Fruit fly (Drosophila melanogaster): ENCODE data around the gene Acf.

Gene Acf

dm6 chr3R:31767528-31767927, 26.3 kb upstream of the Acf start (continued):
- TF ChIP-seq Blimp-1 (GFP tag; optimal IDR thresholded peaks at IDR 0.05) (peak; percentile 5), Hr4 (GFP tag; optimal IDR thresholded peaks at IDR 0.05) (peak; percentile 75), Sox15 (GFP tag; optimal IDR thresholded peaks at IDR 0.05) (peak; percentile 13), pdm3 (GFP tag; optimal IDR thresholded peaks at IDR 0.05) (peak; percentile 52), dac (GFP tag; optimal IDR thresholded peaks at IDR 0.05) (peak; percentile 28), CG6163 (GFP tag; IDR thresholded peaks at IDR 0.05) (no peak), salr (GFP tag; optimal IDR thresholded peaks at IDR 0.05) (peak in 1 of 2 experiments; percentile 51), topi (GFP tag; optimal IDR thresholded peaks at IDR 0.05) (peak; percentile 3), fd59A (GFP tag; optimal IDR thresholded peaks at IDR 0.05) (no peak), Lpt (GFP tag; optimal IDR thresholded peaks at IDR 0.05) (peak; percentile 14), Hr38 (GFP tag; optimal IDR thresholded peaks at IDR 0.05) (no peak), CG8119 (GFP tag; IDR thresholded peaks at IDR 0.05) (peak; percentile 60), CG8319 (GFP tag; optimal IDR thresholded peaks at IDR 0.05) (peak; percentile 27), CG34406 (GFP tag; optimal IDR thresholded peaks at IDR 0.05) (peak; percentile 50), CG16779 (tag; optimal IDR thresholded peaks at IDR 0.05) (peak; percentile 28), CG10669 (GFP tag; optimal IDR thresholded peaks at IDR 0.05) (peak; percentile 41), CG7368 (GFP tag; optimal IDR thresholded peaks at IDR 0.05) (peak; percentile 23), CG11294 (GFP tag; IDR thresholded peaks at IDR 0.05) (no peak), CG3919 (GFP tag; optimal IDR thresholded peaks at IDR 0.05) (peak; percentile 53), Sox102F (GFP tag; optimal IDR thresholded peaks at IDR 0.05) (no peak), CG6854 (GFP tag; optimal IDR thresholded peaks at IDR 0.05) (no peak), esn (GFP tag; optimal IDR thresholded peaks at IDR 0.05) (peak; percentile 5), fkh (GFP tag; optimal IDR thresholded peaks at IDR 0.05) (no peak), achi (GFP tag; optimal IDR thresholded peaks at IDR 0.05) (peak; percentile 50), OdsH (GFP tag; optimal IDR thresholded peaks at IDR 0.05) (peak; percentile 71), net (GFP tag; optimal IDR thresholded peaks at IDR 0.05) (peak; percentile 32), Ets96B (tag; optimal IDR thresholded peaks at IDR 0.05) (peak; percentile 30), dsx (GFP tag; optimal IDR thresholded peaks at IDR 0.05; ENCODE audit: poor library complexity, severe bottlenecking) (no peak), lz (GFP tag; optimal IDR thresholded peaks at IDR 0.05) (peak; percentile 10), CG31627 (GFP tag; optimal IDR thresholded peaks at IDR 0.05) (no peak), CG3032 (tag; optimal IDR thresholded peaks at IDR 0.05) (peak; percentile 33), Eip78C (GFP tag) (peak; percentile 92), Eip75B (GFP tag; optimal IDR thresholded peaks at IDR 0.05) (no peak), CG15336 (GFP tag; IDR thresholded peaks at IDR 0.05) (peak; percentile 63), CG11902 (GFP tag; optimal IDR thresholded peaks at IDR 0.05) (peak; percentile 23), Eip93F (GFP tag; optimal IDR thresholded peaks at IDR 0.05) (no peak), acj6 (GFP tag; optimal IDR thresholded peaks at IDR 0.05) (peak; percentile 59)

DNA sequence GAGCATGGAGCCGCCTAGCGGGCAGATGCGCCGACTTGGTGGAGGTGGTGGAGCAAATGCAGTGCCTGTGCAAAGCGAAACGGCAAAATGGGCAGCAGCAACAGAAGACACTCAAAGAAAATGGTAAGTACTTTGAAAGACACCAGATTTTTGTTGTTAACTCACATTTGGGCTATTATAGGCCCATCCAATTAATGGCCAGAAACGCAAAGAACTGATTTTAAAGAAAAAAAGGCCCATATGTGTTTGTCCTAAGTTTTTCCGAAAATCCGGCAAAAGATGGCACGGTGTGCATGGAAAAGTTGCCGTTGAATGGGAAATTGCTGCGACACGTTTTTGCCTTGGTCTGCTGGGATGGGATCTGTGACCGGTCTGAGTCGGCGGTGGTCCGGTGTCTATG, 25.6 kb upstream of the Acf start:
- TF ChIP-seq Ets96B (tag; optimal IDR thresholded peaks at IDR 0.05) (peak; percentile 56), topi (GFP tag; optimal IDR thresholded peaks at IDR 0.05) (peak; percentile 16), acj6 (GFP tag; optimal IDR thresholded peaks at IDR 0.05) (peak; percentile 32), Lpt (GFP tag; optimal IDR thresholded peaks at IDR 0.05) (peak; percentile 84), CG16779 (tag; optimal IDR thresholded peaks at IDR 0.05) (peak; percentile 50), CG11294 (GFP tag; IDR thresholded peaks at IDR 0.05) (peak; percentile 28; the same call in 1 of the 2 replicates), pdm3 (GFP tag; optimal IDR thresholded peaks at IDR 0.05) (peak; percentile 57), Met (GFP tag; optimal IDR thresholded peaks at IDR 0.05) (no peak), CG32006 (GFP tag; optimal IDR thresholded peaks at IDR 0.05) (peak; percentile 87), CG6163 (GFP tag; IDR thresholded peaks at IDR 0.05) (peak; percentile 83), net (GFP tag; optimal IDR thresholded peaks at IDR 0.05) (peak; percentile 52), Eip78C (GFP tag) (peak; percentile 91), dsx (GFP tag; optimal IDR thresholded peaks at IDR 0.05; ENCODE audit: poor library complexity, severe bottlenecking) (no peak), fkh (GFP tag; optimal IDR thresholded peaks at IDR 0.05) (no peak), OdsH (GFP tag; optimal IDR thresholded peaks at IDR 0.05) (peak; percentile 53), CG3032 (tag; optimal IDR thresholded peaks at IDR 0.05) (peak; percentile 12), vri (GFP tag; optimal IDR thresholded peaks at IDR 0.05) (no peak), Ets21C (GFP tag; optimal IDR thresholded peaks at IDR 0.05) (no peak), eg (GFP tag; IDR thresholded peaks at IDR 0.05) (peak; percentile 88), ss (GFP tag; optimal IDR thresholded peaks at IDR 0.05) (peak in 1 of 2 experiments; percentile 6), Eip93F (GFP tag; optimal IDR thresholded peaks at IDR 0.05) (no peak), esn (GFP tag; optimal IDR thresholded peaks at IDR 0.05) (no peak), CG15336 (GFP tag; IDR thresholded peaks at IDR 0.05) (peak; percentile 88), CG10669 (GFP tag; optimal IDR thresholded peaks at IDR 0.05) (peak; percentile 24), Eip75B (GFP tag; optimal IDR thresholded peaks at IDR 0.05) (peak; percentile 35), svp (GFP tag) (peak; percentile 38), spab (GFP tag; optimal IDR thresholded peaks at IDR 0.05) (peak; percentile 12), CG10631 (GFP tag; optimal IDR thresholded peaks at IDR 0.05) (peak; percentile 68), CG11762 (GFP tag; optimal IDR thresholded peaks at IDR 0.05; ENCODE audit: insufficient read depth) (peak; percentile 62), Gug (GFP tag; IDR thresholded peaks at IDR 0.05) (peak; percentile 65)
